Worm (Caenorhabditis elegans) whole organism, early embryonic: ENCODE results near the gene ZK512.7.

Source experiments
- B0310.2 ChIP-seq: sonication (generic microtip); optimal IDR thresholded peaks from 2 replicates; lab custom pipeline; 2016; ENCODE audit warnings: mild to moderate bottlenecking, missing genetic modification characterization, missing compliant biosample characterization
- F13C5.2 ChIP-seq: sonication (generic microtip); optimal IDR thresholded peaks from 2 replicates; lab custom pipeline; 2017; ENCODE audit warnings: mild to moderate bottlenecking, missing genetic modification characterization, inconsistent platforms, missing compliant biosample characterization
- aly-1 ChIP-seq: sonication (generic microtip); optimal IDR thresholded peaks from 2 replicates; lab custom pipeline; 2016; ENCODE audit warnings: missing genetic modification characterization, missing compliant biosample characterization
- ama-1 ChIP-seq: fragments of 150-350 bp; optimal IDR thresholded peaks from 2 replicates; lab custom pipeline; 2014
- ceh-13 ChIP-seq: fragments of 200-800 bp; sonication (Bioruptor generic); optimal IDR thresholded peaks from 2 replicates; lab custom pipeline; 2018; ENCODE audit warnings: mild to moderate bottlenecking, missing genetic modification characterization, missing compliant biosample characterization
- ceh-36 ChIP-seq: sonication (generic microtip); optimal IDR thresholded peaks from 2 replicates; lab custom pipeline; 2016; ENCODE audit warnings: missing genetic modification characterization, inconsistent platforms, missing compliant biosample characterization
- ets-7 ChIP-seq: sonication (generic microtip); optimal IDR thresholded peaks from 2 replicates; lab custom pipeline; 2016; ENCODE audit warnings: missing genotype, missing genetic modification characterization, missing compliant biosample characterization
- flt-1 ChIP-seq: fragments of 200-800 bp; sonication (Bioruptor generic); IDR thresholded peaks from 2 replicates; pipeline ENCODE4 v1.3.6; 2022; ENCODE audit warnings: missing genetic modification characterization, missing compliant biosample characterization
- hmbx-1 ChIP-seq: sonication (generic microtip); optimal IDR thresholded peaks from 2 replicates; lab custom pipeline; 2016; ENCODE audit warnings: mild to moderate bottlenecking, missing genetic modification characterization, missing compliant biosample characterization
- hmg-4 ChIP-seq: fragments of 200-800 bp; sonication (Bioruptor generic); optimal IDR thresholded peaks from 2 replicates; lab custom pipeline; 2018; ENCODE audit warnings: mild to moderate bottlenecking, missing genetic modification characterization, missing compliant biosample characterization
- hnd-1 ChIP-seq: sonication (generic microtip); optimal IDR thresholded peaks from 2 replicates; lab custom pipeline; 2016; ENCODE audit warnings: missing genetic modification characterization, missing compliant biosample characterization
- pes-1 ChIP-seq: fragments of 200-800 bp; sonication (Bioruptor generic); IDR thresholded peaks from 2 replicates; pipeline ENCODE4 v1.3.6; 2022; ENCODE audit warnings: missing genetic modification reagents, missing genetic modification characterization, missing compliant biosample characterization
- scrt-1 ChIP-seq: fragments of 200-800 bp; sonication (Bioruptor generic); IDR thresholded peaks from 2 replicates; pipeline ENCODE4 v1.3.6; 2022; ENCODE audit warnings: missing genetic modification characterization, missing compliant biosample characterization
- sea-1 ChIP-seq: fragments of 200-800 bp; sonication (Bioruptor generic); conservative IDR thresholded peaks from 2 replicates; pipeline ENCODE4 v1.3.6; 2022; ENCODE audit warnings: missing genetic modification characterization, missing compliant biosample characterization
- tbx-11 ChIP-seq: fragments of 200-800 bp; sonication (Bioruptor generic); IDR thresholded peaks from 2 replicates; pipeline ENCODE4 v1.3.6; 2022; ENCODE audit warnings: missing genetic modification characterization, missing compliant biosample characterization
- tbx-37 ChIP-seq: fragments of 200-800 bp; sonication (Bioruptor generic); conservative IDR thresholded peaks from 2 replicates; pipeline ENCODE4 v1.3.6; 2022; ENCODE audit warnings: missing genetic modification reagents, missing genetic modification characterization, missing compliant biosample characterization
- tra-4 ChIP-seq: sonication (generic microtip); optimal IDR thresholded peaks from 2 replicates; lab custom pipeline; 2017; ENCODE audit warnings: missing genetic modification characterization, missing compliant biosample characterization

The ZK512.7 gene

DNA sequence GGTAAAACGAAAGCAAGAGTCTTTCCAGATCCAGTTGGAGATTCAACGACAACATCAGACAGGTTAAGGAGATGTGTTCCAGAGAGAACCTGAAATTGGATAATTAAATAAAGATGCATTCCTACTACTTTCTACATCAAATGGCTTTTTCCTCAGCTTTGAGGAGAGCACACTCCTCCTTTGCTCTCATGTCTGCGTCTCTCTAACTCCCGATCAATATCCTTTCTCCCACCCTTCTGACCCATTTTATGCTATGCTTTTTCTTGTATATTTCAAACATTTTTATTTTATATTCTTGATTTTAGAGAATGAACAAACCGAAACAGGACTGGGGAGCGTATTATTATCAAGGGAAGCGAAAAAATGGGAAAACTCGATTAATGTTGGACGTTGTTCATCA lies 5.4 kb upstream of the ZK512.7 start, which contains the start of gene ZK512.11:
Gene ZK512.11 (plus strand): TSS at position 301 of the 400 bp plus-strand sequence.
- TF ChIP-seq B0310.2 (tag; lab: Kevin White, UChicago): no peak
- no peak for TF ChIP-seq sea-1
- TF ChIP-seq flt-1 (GFP tag; lab: Robert Waterston, UW): no peak
- no peak for TF ChIP-seq F13C5.2
- TF ChIP-seq ceh-36: no peak
- TF ChIP-seq tbx-37 (GFP tag; lab: Robert Waterston, UW): no peak
- no peak for TF ChIP-seq pes-1 (GFP tag; lab: Robert Waterston, UW)
- TF ChIP-seq ama-1 (lab: Kevin White, UChicago): no peak
- TF ChIP-seq aly-1 (tag; lab: Kevin White, UChicago): no peak
- TF ChIP-seq scrt-1 (GFP tag; lab: Robert Waterston, UW): no peak
- no peak for TF ChIP-seq hmg-4 (GFP tag; lab: Kevin White, UChicago)

DNA sequence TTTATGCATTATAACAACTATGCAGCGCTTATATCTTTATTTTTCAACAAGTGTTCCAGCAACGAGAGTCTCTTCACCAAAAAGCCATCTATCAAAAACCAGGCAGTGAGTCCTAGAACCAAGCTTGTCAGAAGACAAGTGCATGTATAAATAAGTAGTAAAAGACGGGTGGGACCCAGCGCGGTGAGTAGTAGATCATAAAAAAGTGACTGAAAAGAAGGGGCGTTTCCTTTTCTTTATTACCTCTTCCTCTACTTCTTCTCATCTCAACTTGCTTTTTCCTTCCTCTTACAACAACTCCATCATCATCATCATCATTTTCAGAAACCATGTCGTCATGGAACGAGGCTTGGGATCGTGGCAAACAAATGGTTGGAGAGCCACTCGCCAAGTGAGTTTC lies 1.9 kb downstream of the ZK512.7 start, which contains the start of gene eat-4:
Gene eat-4 (plus strand): TSS at position 301 of the 400 bp plus-strand sequence.
- no peak for TF ChIP-seq tbx-37 (GFP tag; lab: Robert Waterston, UW)
- TF ChIP-seq tra-4 (tag; lab: Kevin White, UChicago): no peak
- TF ChIP-seq tbx-11 (GFP tag; lab: Robert Waterston, UW): no peak
- TF ChIP-seq pes-1 (GFP tag; lab: Robert Waterston, UW): no peak

DNA sequence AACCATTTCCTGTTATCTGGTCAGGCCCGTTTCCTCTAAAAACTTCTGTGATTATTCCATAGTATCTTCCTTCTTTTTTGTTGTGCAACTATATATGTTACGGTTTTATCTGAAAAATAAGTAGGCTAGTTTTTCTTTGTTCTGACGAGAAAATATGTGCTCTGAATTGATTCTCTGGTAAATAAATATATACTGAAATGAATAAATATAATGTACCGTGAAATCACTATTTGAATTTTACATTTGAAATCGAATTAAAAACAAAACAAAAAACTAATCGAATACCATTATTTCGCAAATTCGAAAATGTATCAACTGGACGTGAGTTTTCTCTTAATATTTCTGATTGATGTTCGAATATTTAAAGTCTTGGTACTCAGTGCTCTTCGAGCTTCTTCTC lies 7.9 kb downstream of the ZK512.7 start, which contains the start of gene ZK512.10:
Gene ZK512.10 (plus strand): TSS at position 301 of the 400 bp plus-strand sequence.
- no peak for TF ChIP-seq tra-4 (tag; lab: Kevin White, UChicago)
- no peak for TF ChIP-seq pes-1 (GFP tag; lab: Robert Waterston, UW)
- no peak for TF ChIP-seq ama-1 (lab: Kevin White, UChicago)
- no peak for TF ChIP-seq tbx-37 (GFP tag; lab: Robert Waterston, UW)
- TF ChIP-seq flt-1 (GFP tag; lab: Robert Waterston, UW): no peak
- no peak for TF ChIP-seq scrt-1 (GFP tag; lab: Robert Waterston, UW)
- no peak for TF ChIP-seq F13C5.2
- TF ChIP-seq ets-7 (tag; lab: Kevin White, UChicago): no peak
- TF ChIP-seq ceh-13 (GFP tag; lab: Kevin White, UChicago): no peak
- no peak for TF ChIP-seq sea-1
- no peak for TF ChIP-seq tbx-11 (GFP tag; lab: Robert Waterston, UW)
- no peak for TF ChIP-seq aly-1 (tag; lab: Kevin White, UChicago)
- no peak for TF ChIP-seq hmg-4 (GFP tag; lab: Kevin White, UChicago)
- no peak for TF ChIP-seq hnd-1 (tag; lab: Kevin White, UChicago)

DNA sequence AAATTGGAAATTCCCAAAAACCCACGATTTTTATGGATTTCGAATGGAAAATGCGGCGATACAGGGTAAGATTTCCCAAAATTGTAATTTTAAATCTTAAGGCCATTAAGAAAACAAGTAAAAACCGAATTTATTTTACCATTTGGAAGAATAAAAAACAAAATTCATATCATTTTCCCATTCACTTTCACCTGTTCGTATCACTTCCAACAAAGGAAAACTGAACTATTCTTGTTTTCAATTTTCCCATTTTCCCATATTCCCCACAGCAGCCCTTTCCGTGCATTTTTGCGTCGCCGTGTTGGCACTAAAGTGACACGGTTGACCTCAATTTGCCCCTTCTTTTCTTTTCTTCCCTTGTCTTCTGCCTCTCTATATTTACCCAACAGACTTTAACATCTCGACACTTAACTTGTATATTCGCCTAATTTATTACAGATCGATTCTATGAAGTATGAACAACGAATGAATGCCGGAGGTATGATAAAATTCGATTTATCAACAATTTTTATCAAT lies 12.7 kb downstream of the ZK512.7 start, which contains the start of gene sec-16A.1:
Gene sec-16A.1 (plus strand): TSS at position 51 of the 516 bp plus-strand sequence.
- TF ChIP-seq ama-1 (lab: Kevin White, UChicago) (no peak), tra-4 (tag; lab: Kevin White, UChicago) (no peak), pes-1 (GFP tag; lab: Robert Waterston, UW) (no peak), ceh-13 (GFP tag; lab: Kevin White, UChicago) (no peak), hmg-4 (GFP tag; lab: Kevin White, UChicago) (no peak), B0310.2 (tag; lab: Kevin White, UChicago) (no peak), ets-7 (tag; lab: Kevin White, UChicago) (no peak), scrt-1 (GFP tag; lab: Robert Waterston, UW) (no peak), hnd-1 (tag; lab: Kevin White, UChicago) (no peak), F13C5.2 (no peak), sea-1 (no peak), tbx-11 (GFP tag; lab: Robert Waterston, UW) (no peak), tbx-37 (GFP tag; lab: Robert Waterston, UW) (no peak), hmbx-1 (tag; lab: Kevin White, UChicago) (no peak), ceh-36 (no peak)

DNA sequence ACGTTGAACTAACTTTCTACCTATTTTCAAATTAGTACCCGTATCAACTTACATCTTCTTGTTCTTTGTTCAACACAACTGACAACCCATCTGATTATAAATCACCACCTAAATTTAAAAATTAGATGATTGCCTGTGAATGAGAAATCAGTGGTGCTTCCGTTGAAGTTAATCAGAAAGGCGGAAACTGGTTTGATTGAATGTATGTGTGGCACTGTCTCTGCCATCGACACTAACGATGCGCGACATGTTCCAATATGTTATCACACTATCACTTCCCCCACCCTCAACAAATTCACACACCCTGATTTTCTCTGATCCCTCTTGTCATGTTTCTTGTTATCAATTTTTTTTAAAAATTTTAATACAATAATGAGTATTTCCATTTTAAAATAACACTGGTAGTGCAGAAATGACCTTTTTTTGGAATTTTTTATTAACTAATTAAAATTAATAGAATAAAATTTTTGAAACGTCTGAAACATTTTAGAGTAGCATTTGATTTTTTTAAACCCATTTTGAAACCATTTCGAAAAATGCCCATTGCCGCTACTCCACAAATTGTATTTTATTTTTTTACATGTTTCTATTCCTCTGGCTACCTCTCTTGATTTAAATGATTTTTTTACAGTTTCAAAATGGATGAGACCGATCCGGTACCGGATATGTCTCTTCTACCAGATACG lies 19.4 kb downstream of the ZK512.7 start, which contains the start of gene ced-11:
Gene ced-11 (plus strand): TSS at position 636 of the 686 bp plus-strand sequence.
- TF ChIP-seq hmbx-1 (tag; lab: Kevin White, UChicago) (no peak), hnd-1 (tag; lab: Kevin White, UChicago) (no peak), ceh-36 (no peak), sea-1 (no peak), tra-4 (tag; lab: Kevin White, UChicago) (no peak), tbx-11 (GFP tag; lab: Robert Waterston, UW) (no peak), F13C5.2 (no peak), scrt-1 (GFP tag; lab: Robert Waterston, UW) (no peak), aly-1 (tag; lab: Kevin White, UChicago) (no peak), hmg-4 (GFP tag; lab: Kevin White, UChicago) (no peak), B0310.2 (tag; lab: Kevin White, UChicago) (no peak), ama-1 (lab: Kevin White, UChicago) (no peak), tbx-37 (GFP tag; lab: Robert Waterston, UW) (no peak)

DNA sequence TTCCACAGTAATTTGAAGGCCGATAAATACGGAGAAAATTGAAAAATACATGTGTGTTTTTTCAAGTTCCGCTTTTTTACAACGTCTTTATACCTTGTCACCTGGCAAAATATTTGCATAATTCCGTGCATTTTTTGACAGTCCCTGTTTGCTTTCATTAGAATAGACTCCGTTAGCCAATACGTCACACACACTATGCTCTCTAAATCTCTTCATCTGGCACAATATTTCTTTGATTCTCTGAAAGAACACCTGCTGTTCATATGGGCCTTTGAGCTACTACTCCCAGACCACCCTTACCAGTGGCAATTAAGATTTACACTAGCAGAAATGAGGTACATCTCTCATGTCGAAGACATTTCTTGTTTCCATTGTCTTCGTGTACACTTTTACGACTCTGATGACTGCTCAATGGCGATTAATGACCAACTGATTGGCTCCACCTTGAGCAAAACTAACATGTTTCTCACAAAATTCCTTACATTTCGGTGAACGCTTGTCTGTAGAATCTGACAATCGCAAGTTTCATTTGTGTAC lies 20.1 kb downstream of the ZK512.7 start, which contains the start of gene grl-11:
Gene grl-11 (minus strand): TSS at position 51 of the 537 bp plus-strand sequence.
- no peak for TF ChIP-seq hmg-4 (GFP tag; lab: Kevin White, UChicago)
- TF ChIP-seq pes-1 (GFP tag; lab: Robert Waterston, UW): no peak
- no peak for TF ChIP-seq hmbx-1 (tag; lab: Kevin White, UChicago)
- no peak for TF ChIP-seq sea-1
- no peak for TF ChIP-seq tbx-11 (GFP tag; lab: Robert Waterston, UW)
- TF ChIP-seq F13C5.2: no peak
- no peak for TF ChIP-seq tbx-37 (GFP tag; lab: Robert Waterston, UW)
- TF ChIP-seq B0310.2 (tag; lab: Kevin White, UChicago): no peak
- TF ChIP-seq flt-1 (GFP tag; lab: Robert Waterston, UW): no peak
